Worm (Caenorhabditis elegans): ENCODE data around the gene M163.9.

ce11 chrX:14447498-14447897 is 21.9 kb upstream of the M163.9 start:
- no peak for TF ChIP-seq madf-5 (GFP tag; IDR thresholded peaks at IDR 0.05)
- TF ChIP-seq T20F7.1 (GFP tag; optimal IDR thresholded peaks at IDR 0.05) = no peak
- no peak for TF ChIP-seq nhr-10 (tag; optimal IDR thresholded peaks at IDR 0.05)
